Worm (Caenorhabditis elegans) whole organism, late embryonic: ENCODE results near the gene T04C12.1.

ENCODE experiments used
- T23F11.4 ChIP-seq: fragments of 200-800 bp; sonication (Bioruptor generic); optimal IDR thresholded peaks from 2 replicates; lab custom pipeline; 2018; ENCODE audit warnings: mild to moderate bottlenecking, missing genetic modification characterization, missing compliant biosample characterization
- ets-4 ChIP-seq: sonication (generic microtip); optimal IDR thresholded peaks from 2 replicates; lab custom pipeline; 2016; ENCODE audit warnings: missing genetic modification characterization, missing compliant biosample characterization
- hlh-6 ChIP-seq: sonication (generic microtip); optimal IDR thresholded peaks from 2 replicates; lab custom pipeline; 2016; ENCODE audit warnings: missing genotype, missing genetic modification characterization, missing compliant biosample characterization
- pax-1 ChIP-seq: fragments of 150-350 bp; optimal IDR thresholded peaks from 2 replicates; lab custom pipeline; 2014; ENCODE audit warnings: missing biosample characterization, missing genetic modification characterization
- pha-2 ChIP-seq: sonication (generic microtip); optimal IDR thresholded peaks from 2 replicates; lab custom pipeline; 2017; ENCODE audit warnings: mild to moderate bottlenecking, missing genetic modification characterization, missing compliant biosample characterization

DNA sequence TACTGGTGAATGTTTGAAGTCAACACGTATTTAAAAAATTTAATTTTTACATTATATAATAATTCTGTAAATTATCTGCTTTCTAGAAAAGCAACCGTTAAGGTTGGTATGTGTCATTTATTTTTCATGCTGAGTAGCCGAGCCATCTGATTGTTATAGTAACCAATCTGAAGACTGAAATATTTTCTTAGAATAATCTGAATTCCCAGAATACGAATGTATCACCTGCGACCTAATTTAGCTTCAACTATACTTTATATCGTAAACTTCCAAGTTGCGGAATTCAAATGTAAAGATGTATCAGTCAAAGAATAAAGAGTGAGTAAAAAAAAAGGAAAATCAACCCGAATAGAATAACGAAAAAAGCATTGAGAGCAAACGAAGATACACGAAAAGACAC is 25.8 kb downstream of the T04C12.1 start:
- no peak for TF ChIP-seq hlh-6 (tag; lab: Kevin White, UChicago)
- no peak for TF ChIP-seq pax-1 (tag; lab: Kevin White, UChicago)
- TF ChIP-seq T23F11.4 (GFP tag; lab: Kevin White, UChicago), result no peak
- no peak for TF ChIP-seq ets-4 (tag; lab: Kevin White, UChicago)
- TF ChIP-seq pha-2 (tag; lab: Kevin White, UChicago), result no peak
